Worm (Caenorhabditis elegans) whole organism, mixed stage, embryonic: ENCODE measurements around the gene npr-27.
A peak's percentile ranks its signal among the peaks of the same experiment; 100 is the strongest.

Experiments used
- M03D4.4 ChIP-seq: sonication (generic microtip); optimal IDR thresholded peaks from 2 replicates; lab custom pipeline; 2017; ENCODE audit warnings: mild to moderate bottlenecking, missing genetic modification characterization, missing compliant biosample characterization
- bed-3 ChIP-seq: fragments of 200-800 bp; sonication (Bioruptor generic); optimal IDR thresholded peaks from 3 replicates; lab custom pipeline; 2018; ENCODE audit warnings: mild to moderate bottlenecking, missing genetic modification characterization, moderate library complexity, missing compliant biosample characterization
- blmp-1 ChIP-seq: fragments of 150-350 bp; optimal IDR thresholded peaks from 2 replicates; lab custom pipeline; 2014; ENCODE audit warnings: missing biosample characterization, missing genetic modification characterization
- ceh-39 ChIP-seq: fragments of 150-350 bp; optimal IDR thresholded peaks from 2 replicates; lab custom pipeline; 2014; ENCODE audit warnings: missing biosample characterization, missing genetic modification characterization
- ceh-83 ChIP-seq: fragments of 200-800 bp; sonication (Bioruptor generic); optimal IDR thresholded peaks from 2 replicates; lab custom pipeline; 2018; ENCODE audit warnings: mild to moderate bottlenecking, missing genetic modification characterization, missing compliant biosample characterization
- ces-1 ChIP-seq: fragments of 150-350 bp; optimal IDR thresholded peaks from 2 replicates; lab custom pipeline; 2014; ENCODE audit warnings: missing biosample characterization, missing genetic modification reagents, missing genetic modification characterization
- cnd-1 ChIP-seq: fragments of 200-800 bp; sonication (Bioruptor generic); optimal IDR thresholded peaks from 2 replicates; lab custom pipeline; 2018; ENCODE audit warnings: mild to moderate bottlenecking, missing genetic modification characterization, missing compliant biosample characterization
- drap-1 ChIP-seq: fragments of 200-800 bp; sonication (Bioruptor generic); optimal IDR thresholded peaks from 3 replicates; lab custom pipeline; 2018; ENCODE audit warnings: mild to moderate bottlenecking, missing genetic modification characterization, missing compliant biosample characterization
- elt-1 ChIP-seq: sonication (generic microtip); optimal IDR thresholded peaks from 2 replicates; lab custom pipeline; 2017; ENCODE audit warnings: missing genetic modification characterization, mild to moderate bottlenecking, missing compliant biosample characterization, antibody characterized with exemption, moderate library complexity, borderline replicate concordance; ENCODE audit not compliant: insufficient read depth
- elt-3 ChIP-seq: fragments of 150-350 bp; optimal IDR thresholded peaks from 2 replicates; lab custom pipeline; 2014; ENCODE audit warnings: missing biosample characterization, missing genetic modification characterization
- flh-1 ChIP-seq: fragments of 200-800 bp; sonication (Bioruptor generic); optimal IDR thresholded peaks from 2 replicates; lab custom pipeline; 2018; ENCODE audit warnings: mild to moderate bottlenecking, missing genetic modification characterization, moderate library complexity, missing compliant biosample characterization
- ham-2 ChIP-seq: fragments of 200-800 bp; sonication (Bioruptor generic); optimal IDR thresholded peaks from 2 replicates; lab custom pipeline; 2018; ENCODE audit warnings: mild to moderate bottlenecking, missing genetic modification characterization, missing compliant biosample characterization
- hlh-1 ChIP-seq: fragments of 150-350 bp; optimal IDR thresholded peaks from 2 replicates; lab custom pipeline; 2014; ENCODE audit warnings: missing biosample characterization, missing genetic modification reagents, missing genetic modification characterization
- lin-32 ChIP-seq: fragments of 200-800 bp; sonication (Bioruptor generic); optimal IDR thresholded peaks from 2 replicates; lab custom pipeline; 2018; ENCODE audit warnings: mild to moderate bottlenecking, missing genetic modification characterization, missing compliant biosample characterization
- lsy-2 ChIP-seq: fragments of 150-350 bp; optimal IDR thresholded peaks from 2 replicates; lab custom pipeline; 2014; ENCODE audit warnings: missing biosample characterization, missing genetic modification characterization
- mab-5 ChIP-seq: fragments of 150-350 bp; optimal IDR thresholded peaks from 2 replicates; lab custom pipeline; 2014; ENCODE audit warnings: missing biosample characterization, missing genetic modification characterization
- mep-1 ChIP-seq: fragments of 150-350 bp; optimal IDR thresholded peaks from 2 replicates; lab custom pipeline; 2017; ENCODE audit warnings: missing biosample characterization, missing genetic modification reagents, missing genetic modification characterization, inconsistent platforms
- mls-2 ChIP-seq: sonication (generic microtip); optimal IDR thresholded peaks from 2 replicates; lab custom pipeline; 2016; ENCODE audit warnings: mild to moderate bottlenecking, missing genetic modification characterization, moderate library complexity, missing compliant biosample characterization
- nhr-12 ChIP-seq: fragments of 150-350 bp; optimal IDR thresholded peaks from 2 replicates; lab custom pipeline; 2014; ENCODE audit warnings: missing biosample characterization, missing genetic modification characterization
- nhr-2 ChIP-seq: fragments of 150-350 bp; optimal IDR thresholded peaks from 2 replicates; lab custom pipeline; 2014; ENCODE audit warnings: missing biosample characterization, missing genetic modification characterization
- nhr-237 ChIP-seq: fragments of 150-350 bp; optimal IDR thresholded peaks from 2 replicates; lab custom pipeline; 2014; ENCODE audit warnings: missing biosample characterization, missing genetic modification characterization
- nhr-28 ChIP-seq: fragments of 150-350 bp; optimal IDR thresholded peaks from 2 replicates; lab custom pipeline; 2014; ENCODE audit warnings: missing biosample characterization, missing genetic modification characterization
- nhr-76 ChIP-seq: sonication (generic microtip); optimal IDR thresholded peaks from 2 replicates; lab custom pipeline; 2017; ENCODE audit warnings: missing biosample characterization, missing genetic modification characterization
- pha-4 ChIP-seq: fragments of 150-350 bp; optimal IDR thresholded peaks from 2 replicates; lab custom pipeline; 2018; ENCODE audit warnings: missing biosample characterization, missing genetic modification reagents, missing genetic modification characterization
- sem-2 ChIP-seq: fragments of 200-800 bp; sonication (Bioruptor generic); optimal IDR thresholded peaks from 2 replicates; lab custom pipeline; 2018; ENCODE audit warnings: mild to moderate bottlenecking, missing genetic modification characterization, missing compliant biosample characterization
- snpc-4 ChIP-seq: fragments of 150-350 bp; optimal IDR thresholded peaks from 2 replicates; lab custom pipeline; 2014; ENCODE audit warnings: missing biosample characterization, missing genetic modification characterization
- sptf-1 ChIP-seq: sonication (generic microtip); optimal IDR thresholded peaks from 2 replicates; lab custom pipeline; 2017; ENCODE audit warnings: mild to moderate bottlenecking, missing genetic modification characterization, moderate library complexity, missing compliant biosample characterization
- tbx-8 ChIP-seq: fragments of 200-800 bp; sonication (Bioruptor generic); optimal IDR thresholded peaks from 2 replicates; lab custom pipeline; 2018; ENCODE audit warnings: mild to moderate bottlenecking, missing genetic modification characterization, moderate library complexity, missing compliant biosample characterization
- unc-120 ChIP-seq: sonication (generic microtip); optimal IDR thresholded peaks from 2 replicates; lab custom pipeline; 2017; ENCODE audit warnings: missing genetic modification characterization, missing compliant biosample characterization; ENCODE audit not compliant: poor library complexity, severe bottlenecking
- unc-39 ChIP-seq: fragments of 150-350 bp; optimal IDR thresholded peaks from 2 replicates; lab custom pipeline; 2014; ENCODE audit warnings: missing biosample characterization, missing genetic modification characterization
- unc-62 ChIP-seq: fragments of 150-350 bp; optimal IDR thresholded peaks from 2 replicates; lab custom pipeline; 2014; ENCODE audit warnings: missing biosample characterization, missing genetic modification reagents, missing genetic modification characterization
- ztf-11 ChIP-seq: fragments of 150-350 bp; optimal IDR thresholded peaks from 2 replicates; lab custom pipeline; 2014; ENCODE audit warnings: missing biosample characterization, missing genetic modification characterization

The npr-27 gene

DNA sequence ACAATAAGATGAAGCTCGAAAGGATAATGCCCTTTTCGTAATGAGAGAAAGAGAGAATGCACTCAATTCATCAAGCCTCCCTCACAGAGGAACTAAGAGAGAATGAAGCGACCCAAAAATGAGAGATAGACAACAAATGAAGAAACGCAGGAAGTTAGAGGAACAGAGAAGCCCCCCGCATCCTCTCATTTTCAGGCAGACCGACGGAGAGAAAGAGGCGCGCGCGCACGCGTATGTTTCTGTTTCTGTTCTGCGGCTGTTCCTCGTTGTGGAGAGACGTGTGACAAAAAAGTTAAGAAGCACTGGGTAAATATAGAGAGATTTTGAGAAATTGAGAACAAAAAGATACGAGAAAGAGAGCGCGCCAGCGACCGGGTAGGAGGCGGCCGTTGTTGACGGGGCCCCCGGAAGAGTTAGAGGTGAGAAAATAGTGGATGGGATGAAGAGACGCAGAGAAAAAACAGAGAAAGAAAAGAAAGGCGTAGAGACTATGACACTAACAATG is 14.6 kb downstream of the npr-27 start:
- TF ChIP-seq M03D4.4 (tag; lab: Kevin White, UChicago), result no peak
- TF ChIP-seq lsy-2 (tag; lab: Kevin White, UChicago), result peak; percentile 40
- no peak for TF ChIP-seq tbx-8 (GFP tag; lab: Kevin White, UChicago)
- TF ChIP-seq unc-120 (tag; lab: Kevin White, UChicago), result peak; percentile 87
- peak; percentile 81 for TF ChIP-seq hlh-1 (tag; lab: Kevin White, UChicago)
- TF ChIP-seq nhr-237 (tag; lab: Kevin White, UChicago), result peak; percentile 63
- peak; percentile 78 for TF ChIP-seq ham-2
- no peak for TF ChIP-seq elt-3 (tag; lab: Kevin White, UChicago)
- TF ChIP-seq blmp-1, result peak; percentile 12
- no peak for TF ChIP-seq nhr-12 (tag; lab: Kevin White, UChicago)
- TF ChIP-seq unc-62 (GFP tag; lab: Kevin White, UChicago), result peak; percentile 70
- no peak for TF ChIP-seq nhr-28
- no peak for TF ChIP-seq pha-4
- TF ChIP-seq ces-1 (GFP tag; lab: Kevin White, UChicago), result peak; percentile 89
- TF ChIP-seq mls-2 (tag; lab: Kevin White, UChicago), result peak; percentile 65
- peak; percentile 38 for TF ChIP-seq mep-1 (tag; lab: Kevin White, UChicago)
- TF ChIP-seq unc-39 (tag; lab: Kevin White, UChicago), result no peak
- no peak for TF ChIP-seq mab-5 (tag; lab: Kevin White, UChicago)
- no peak for TF ChIP-seq nhr-2
- TF ChIP-seq elt-1 (tag; lab: Kevin White, UChicago), result no peak

ce11 chrIV:7320688-7321087 is 15.3 kb downstream of the npr-27 start:
- no peak for TF ChIP-seq sptf-1 (tag; lab: Kevin White, UChicago)
- TF ChIP-seq mab-5 (tag; lab: Kevin White, UChicago), result no peak
- no peak for TF ChIP-seq drap-1 (GFP tag; lab: Kevin White, UChicago)
- no peak for TF ChIP-seq flh-1 (GFP tag; lab: Kevin White, UChicago)
- TF ChIP-seq cnd-1 (tag; lab: Kevin White, UChicago), result no peak
- no peak for TF ChIP-seq blmp-1
- no peak for TF ChIP-seq lsy-2 (tag; lab: Kevin White, UChicago)
- TF ChIP-seq snpc-4 (tag; lab: Kevin White, UChicago), result no peak
- TF ChIP-seq pha-4, result no peak
- no peak for TF ChIP-seq ztf-11 (tag; lab: Kevin White, UChicago)
- no peak for TF ChIP-seq mep-1 (tag; lab: Kevin White, UChicago)
- TF ChIP-seq nhr-76 (tag; lab: Kevin White, UChicago), result no peak
- TF ChIP-seq nhr-28, result no peak
- TF ChIP-seq, all 35 proteins: peak for 0

ce11 chrIV:7323904-7324303 is 18.5 kb downstream of the npr-27 start:
- no peak for TF ChIP-seq flh-1 (GFP tag; lab: Kevin White, UChicago)
- no peak for TF ChIP-seq drap-1 (GFP tag; lab: Kevin White, UChicago)

DNA sequence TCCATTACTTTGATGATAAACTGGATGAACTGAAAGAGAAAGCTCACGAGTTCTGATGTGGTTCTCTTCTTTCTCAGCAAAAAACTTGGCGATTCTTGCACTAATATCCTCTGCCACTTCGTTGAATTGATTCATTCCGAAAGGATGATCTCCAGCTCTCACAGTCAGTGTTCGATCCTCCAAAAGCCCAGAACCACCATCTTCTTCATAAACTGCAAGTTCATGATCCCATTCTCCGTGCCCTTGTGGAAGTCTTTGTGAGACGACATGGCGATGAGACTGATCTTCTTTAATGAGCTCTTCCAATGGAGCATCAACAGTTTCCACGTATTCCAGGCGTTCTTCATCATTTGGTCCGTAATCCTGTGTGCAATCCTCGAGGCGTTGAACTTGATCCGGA is 19.5 kb downstream of the npr-27 start:
- TF ChIP-seq M03D4.4 (tag; lab: Kevin White, UChicago) (no peak), ham-2 (no peak), elt-3 (tag; lab: Kevin White, UChicago) (no peak), lsy-2 (tag; lab: Kevin White, UChicago) (no peak), blmp-1 (no peak), mab-5 (tag; lab: Kevin White, UChicago) (no peak), unc-62 (GFP tag; lab: Kevin White, UChicago) (no peak), nhr-28 (no peak), elt-1 (tag; lab: Kevin White, UChicago) (no peak), unc-120 (tag; lab: Kevin White, UChicago) (no peak), nhr-76 (tag; lab: Kevin White, UChicago) (no peak), nhr-2 (no peak), ces-1 (GFP tag; lab: Kevin White, UChicago) (no peak), lin-32 (no peak), nhr-12 (tag; lab: Kevin White, UChicago) (no peak), sem-2 (GFP tag; lab: Kevin White, UChicago) (no peak), bed-3 (GFP tag; lab: Kevin White, UChicago) (no peak)

DNA sequence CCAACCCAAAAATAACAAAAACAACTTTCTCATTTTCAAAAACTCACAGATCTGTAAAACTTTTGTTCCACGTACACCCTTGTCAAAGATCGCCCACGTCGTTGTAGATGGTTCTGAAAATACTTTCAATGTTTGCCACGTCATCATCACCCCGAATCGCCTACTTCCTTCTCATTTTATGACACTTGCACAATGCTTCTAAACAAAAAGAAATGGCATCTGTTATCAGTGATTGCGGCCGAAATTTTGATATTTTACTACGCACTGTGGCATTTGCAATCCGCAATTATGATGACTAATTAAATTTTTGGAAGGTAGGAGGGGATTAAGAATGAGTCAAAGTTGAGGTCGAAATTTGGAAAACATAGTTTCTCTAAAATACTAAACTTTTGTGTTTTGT is 20.3 kb downstream of the npr-27 start:
- TF ChIP-seq nhr-12 (tag; lab: Kevin White, UChicago), result no peak
- TF ChIP-seq blmp-1, result no peak
- no peak for TF ChIP-seq pha-4
- no peak for TF ChIP-seq mls-2 (tag; lab: Kevin White, UChicago)
- no peak for TF ChIP-seq ceh-83 (GFP tag; lab: Kevin White, UChicago)
- no peak for TF ChIP-seq bed-3 (GFP tag; lab: Kevin White, UChicago)
- TF ChIP-seq lin-32, result no peak
- no peak for TF ChIP-seq nhr-28
- TF ChIP-seq elt-3 (tag; lab: Kevin White, UChicago), result no peak
- no peak for TF ChIP-seq ceh-39 (tag; lab: Kevin White, UChicago)
- no peak for TF ChIP-seq mab-5 (tag; lab: Kevin White, UChicago)
